Worm (Caenorhabditis elegans): ENCODE data around the gene tbb-4.

tbb-4 gene

DNA sequence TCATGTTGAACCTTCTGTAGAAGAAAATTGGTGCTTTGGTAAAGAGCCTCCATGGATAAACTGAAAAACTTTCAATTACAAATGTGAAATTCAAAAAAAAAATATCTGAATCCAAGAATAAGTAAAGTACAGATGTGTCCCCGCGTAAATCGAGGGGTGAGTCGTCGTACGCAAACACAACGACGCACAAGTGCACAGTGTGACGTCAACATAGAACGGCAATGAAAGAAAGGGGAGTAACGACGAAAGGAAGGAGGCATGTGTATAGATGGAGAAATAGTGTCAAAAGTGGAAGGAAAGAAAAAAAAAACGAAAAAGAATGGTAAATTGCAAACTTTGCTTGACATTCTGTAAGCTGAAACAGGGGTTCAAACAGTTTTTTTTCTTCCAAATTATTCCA lies 4.8 kb upstream of the tbb-4 start, which contains the start of gene memb-1 (continued):
- TF ChIP-seq snu-23 (GFP tag; optimal IDR thresholded peaks at IDR 0.05) (peak; percentile 77), lin-15B (tag; optimal IDR thresholded peaks at IDR 0.05) (no peak), nhr-237 (tag; optimal IDR thresholded peaks at IDR 0.05) (no peak), sptf-1 (tag; optimal IDR thresholded peaks at IDR 0.05) (no peak), ceh-88 (GFP tag; IDR thresholded peaks at IDR 0.05) (no peak), nhr-12 (tag; optimal IDR thresholded peaks at IDR 0.05) (no peak), fkh-10 (GFP tag; optimal IDR thresholded peaks at IDR 0.05) (no peak), pax-3 (tag; optimal IDR thresholded peaks at IDR 0.05) (no peak), aly-2 (tag; optimal IDR thresholded peaks at IDR 0.05) (no peak), ceh-8 (GFP tag; optimal IDR thresholded peaks at IDR 0.05) (no peak), sox-4 (tag; optimal IDR thresholded peaks at IDR 0.05) (no peak), unc-98 (GFP tag; IDR thresholded peaks at IDR 0.05) (no peak), elt-2 (tag; optimal IDR thresholded peaks at IDR 0.05) (no peak), C04F5.9 (tag; optimal IDR thresholded peaks at IDR 0.05) (no peak), ama-1 (optimal IDR thresholded peaks at IDR 0.05) (no peak), grh-1 (GFP tag; IDR thresholded peaks at IDR 0.05) (no peak), zip-4 (GFP tag; optimal IDR thresholded peaks at IDR 0.05) (no peak), lin-13 (GFP tag; optimal IDR thresholded peaks at IDR 0.05) (no peak), mdl-1 (tag; optimal IDR thresholded peaks at IDR 0.05) (peak in 1 of 2 experiments; percentile 70), nhr-77 (tag; optimal IDR thresholded peaks at IDR 0.05) (peak; percentile 8), nhr-47 (tag; optimal IDR thresholded peaks at IDR 0.05) (peak; percentile 65), fkh-8 (tag; optimal IDR thresholded peaks at IDR 0.05) (peak; percentile 35), lin-35 (GFP tag; optimal IDR thresholded peaks at IDR 0.05) (peak; percentile 30 to 79), nhr-84 (tag; optimal IDR thresholded peaks at IDR 0.05) (no peak), lir-3 (tag; optimal IDR thresholded peaks at IDR 0.05; ENCODE audit: poor library complexity) (no peak), hlh-17 (GFP tag; optimal IDR thresholded peaks at IDR 0.05; ENCODE audit: borderline replicate concordance) (no peak), zag-1 (tag; optimal IDR thresholded peaks at IDR 0.05) (no peak), ztf-11 (tag; optimal IDR thresholded peaks at IDR 0.05) (peak in 1 of 2 experiments; percentile 14), ceh-63 (GFP tag; optimal IDR thresholded peaks at IDR 0.05) (no peak), jun-1 (tag; optimal IDR thresholded peaks at IDR 0.05) (peak; percentile 45), Y116A8C.19 (tag; optimal IDR thresholded peaks at IDR 0.05; ENCODE audit: borderline replicate concordance) (no peak), lin-39 (tag; optimal IDR thresholded peaks at IDR 0.05) (no peak), mep-1 (tag; optimal IDR thresholded peaks at IDR 0.05) (peak; percentile 86), snpc-4 (tag; optimal IDR thresholded peaks at IDR 0.05) (no peak), xbp-1 (tag; optimal IDR thresholded peaks at IDR 0.05) (peak; percentile 100), nhr-76 (tag; optimal IDR thresholded peaks at IDR 0.05) (no peak), hpl-2 (GFP tag; optimal IDR thresholded peaks at IDR 0.05) (no peak), vab-15 (tag; optimal IDR thresholded peaks at IDR 0.05) (no peak), dsc-1 (tag; optimal IDR thresholded peaks at IDR 0.05) (peak; percentile 23), pag-3 (tag; optimal IDR thresholded peaks at IDR 0.05; ENCODE audit: borderline replicate concordance, insufficient read depth) (no peak), C34B4.2 (tag; optimal IDR thresholded peaks at IDR 0.05) (no peak), skn-1 (tag; optimal IDR thresholded peaks at IDR 0.05) (peak; percentile 28), elt-3 (tag; optimal IDR thresholded peaks at IDR 0.05) (peak in 1 of 6 experiments; percentile 26), nhr-90 (tag; optimal IDR thresholded peaks at IDR 0.05; ENCODE audit: poor library complexity) (peak; percentile 63)

All from whole organism, L1 larva.